Fruit fly (Drosophila melanogaster) whole organism, adult: ENCODE measurements around the gene Strump.

ENCODE experiments used
- CG11617 ChIP-seq: fragments of 200-800 bp; sonication (Bioruptor generic); optimal IDR thresholded peaks from 2 replicates; lab custom pipeline; 2017; ENCODE audit warnings: mild to moderate bottlenecking, missing biosample characterization, missing genetic modification reagents, missing genetic modification characterization
- CG12768 ChIP-seq: fragments of 200-800 bp; sonication (Bioruptor generic); optimal IDR thresholded peaks from 2 replicates; lab custom pipeline; 2017; ENCODE audit warnings: missing biosample characterization, missing genetic modification characterization, mild to moderate bottlenecking, moderate library complexity, missing genetic modification reagents
- CG14711 ChIP-seq: fragments of 200-800 bp; sonication (Bioruptor generic); optimal IDR thresholded peaks from 2 replicates; lab custom pipeline; 2018; ENCODE audit warnings: missing biosample characterization, mild to moderate bottlenecking, missing genetic modification characterization, moderate library complexity
- CG1620 ChIP-seq: fragments of 200-800 bp; sonication (Bioruptor generic); optimal IDR thresholded peaks from 2 replicates; lab custom pipeline; 2016; ENCODE audit warnings: missing biosample characterization, missing genetic modification characterization
- CG33017 ChIP-seq: fragments of 200-800 bp; sonication (Bioruptor generic); optimal IDR thresholded peaks from 2 replicates; lab custom pipeline; 2018; ENCODE audit warnings: missing biosample characterization, mild to moderate bottlenecking, missing genetic modification characterization, moderate library complexity
- CG5204 ChIP-seq: fragments of 200-800 bp; sonication (Bioruptor generic); optimal IDR thresholded peaks from 2 replicates; lab custom pipeline; 2016; ENCODE audit warnings: missing biosample characterization, missing genetic modification characterization
- CG7045 ChIP-seq: fragments of 200-800 bp; sonication (Bioruptor generic); optimal IDR thresholded peaks from 2 replicates; lab custom pipeline; 2017; ENCODE audit warnings: missing biosample characterization, mild to moderate bottlenecking, missing genetic modification characterization
- CG7101 ChIP-seq: fragments of 200-800 bp; sonication (Bioruptor generic); optimal IDR thresholded peaks from 2 replicates; lab custom pipeline; 2018; ENCODE audit warnings: missing biosample characterization, mild to moderate bottlenecking, missing genetic modification characterization, moderate library complexity
- Clk ChIP-seq: fragments of 200-800 bp; sonication (Bioruptor generic); optimal IDR thresholded peaks from 2 replicates; lab custom pipeline; 2017; ENCODE audit warnings: missing biosample characterization, missing genetic modification characterization
- Crg-1 ChIP-seq: fragments of 200-800 bp; sonication (Bioruptor generic); optimal IDR thresholded peaks from 2 replicates; lab custom pipeline; 2016; ENCODE audit warnings: missing biosample characterization, missing genetic modification characterization
- Hr96 ChIP-seq: fragments of 200-800 bp; sonication (Bioruptor generic); optimal IDR thresholded peaks from 2 replicates; lab custom pipeline; 2016; ENCODE audit warnings: missing biosample characterization, missing genetic modification characterization
- Mnt ChIP-seq: fragments of 200-800 bp; sonication (Bioruptor generic); optimal IDR thresholded peaks from 2 replicates; lab custom pipeline; 2016; ENCODE audit warnings: missing biosample characterization, mild to moderate bottlenecking, missing genetic modification characterization
- bab1 ChIP-seq: fragments of 200-800 bp; sonication (Bioruptor generic); optimal IDR thresholded peaks from 3 replicates; lab custom pipeline; 2019; ENCODE audit warnings: missing biosample characterization, mild to moderate bottlenecking, missing genetic modification characterization, moderate library complexity
- cic ChIP-seq: fragments of 200-800 bp; sonication (Bioruptor generic); optimal IDR thresholded peaks from 2 replicates; lab custom pipeline; 2017; ENCODE audit warnings: missing biosample characterization, mild to moderate bottlenecking, missing genetic modification characterization, moderate library complexity
- cnc ChIP-seq, 2 experiments: fragments of >200 bp; optimal IDR thresholded peaks; 2 replicates each; lab custom pipeline; 2017
- kay ChIP-seq: fragments of 200-800 bp; sonication (Bioruptor generic); peaks from one replicate; lab custom pipeline; 2016; ENCODE audit warnings: missing biosample characterization, missing genetic modification characterization, borderline replicate concordance
- ovo ChIP-seq: fragments of 200-800 bp; sonication (Bioruptor generic); optimal IDR thresholded peaks from 2 replicates; lab custom pipeline; 2016; ENCODE audit warnings: missing biosample characterization, missing genetic modification characterization
- tj ChIP-seq: fragments of 200-800 bp; sonication (Bioruptor generic); optimal IDR thresholded peaks from 3 replicates; lab custom pipeline; 2017; ENCODE audit warnings: missing biosample characterization, mild to moderate bottlenecking, missing genetic modification characterization, moderate library complexity
- toe ChIP-seq: fragments of 200-800 bp; sonication (Bioruptor generic); optimal IDR thresholded peaks from 2 replicates; lab custom pipeline; 2016; ENCODE audit warnings: missing biosample characterization, missing genetic modification characterization

The Strump gene

dm6 chr3L:16168503-16169189 lies 46.8 kb downstream of the Strump start:
- no peak for TF ChIP-seq toe
- TF ChIP-seq Mnt (GFP tag; lab: Kevin White, UChicago): no peak
- TF ChIP-seq CG7045: no peak
- TF ChIP-seq Clk (GFP tag; lab: Kevin White, UChicago): no peak
- no peak for TF ChIP-seq ovo
- no peak for TF ChIP-seq CG7101 (tag; lab: Kevin White, UChicago)

- no peak for TF ChIP-seq Mnt (GFP tag; lab: Kevin White, UChicago)
- no peak for TF ChIP-seq toe
- no peak for TF ChIP-seq cic (GFP tag; lab: Kevin White, UChicago)
- TF ChIP-seq CG11617 (GFP tag; lab: Kevin White, UChicago): no peak
- no peak for TF ChIP-seq CG12768 (GFP tag; lab: Kevin White, UChicago)
- no peak for TF ChIP-seq bab1 (GFP tag; lab: Kevin White, UChicago)
- TF ChIP-seq CG33017: no peak
- no peak for TF ChIP-seq CG14711
- no peak for TF ChIP-seq CG7101 (tag; lab: Kevin White, UChicago)
Measured at dm6 chr3L:16170006-16170405, 48.2 kb downstream of the Strump start, which contains the start of gene CG33796. CG33796 (minus strand) TSS chr3L:16170106.

DNA sequence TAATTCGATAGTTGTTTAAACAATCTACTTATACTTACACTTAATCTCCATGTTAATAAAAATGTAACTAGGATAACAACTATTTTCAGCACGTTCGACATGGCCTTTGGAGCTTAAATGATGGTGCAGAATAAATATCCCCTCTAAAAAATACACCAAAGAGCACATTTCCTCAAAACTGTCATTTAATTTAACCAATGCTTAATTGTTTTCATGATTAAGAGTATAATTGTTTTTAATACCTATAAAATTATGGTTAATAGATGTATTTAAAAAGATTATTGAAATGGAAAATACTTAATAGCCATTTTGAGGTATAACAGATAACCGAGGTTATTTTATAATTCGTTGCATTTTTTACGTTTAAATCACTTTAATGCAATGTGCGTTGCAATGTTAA lies 49.5 kb downstream of the Strump start, which contains the start of gene CG33795:
Gene CG33795 (minus strand): TSS at position 101 of the 400 bp plus-strand sequence.
- TF ChIP-seq kay (GFP tag; lab: Kevin White, UChicago) (no peak), CG7045 (no peak), bab1 (GFP tag; lab: Kevin White, UChicago) (no peak), Mnt (GFP tag; lab: Kevin White, UChicago) (no peak), cic (GFP tag; lab: Kevin White, UChicago) (no peak), CG1620 (GFP tag; lab: Kevin White, UChicago) (no peak), tj (no peak), toe (no peak), CG7101 (tag; lab: Kevin White, UChicago) (no peak), CG12768 (GFP tag; lab: Kevin White, UChicago) (no peak), cnc (optimal IDR thresholded peaks at IDR 0.05; lab: Kevin White, UChicago) (no peak), ovo (no peak), Clk (GFP tag; lab: Kevin White, UChicago) (no peak)

DNA sequence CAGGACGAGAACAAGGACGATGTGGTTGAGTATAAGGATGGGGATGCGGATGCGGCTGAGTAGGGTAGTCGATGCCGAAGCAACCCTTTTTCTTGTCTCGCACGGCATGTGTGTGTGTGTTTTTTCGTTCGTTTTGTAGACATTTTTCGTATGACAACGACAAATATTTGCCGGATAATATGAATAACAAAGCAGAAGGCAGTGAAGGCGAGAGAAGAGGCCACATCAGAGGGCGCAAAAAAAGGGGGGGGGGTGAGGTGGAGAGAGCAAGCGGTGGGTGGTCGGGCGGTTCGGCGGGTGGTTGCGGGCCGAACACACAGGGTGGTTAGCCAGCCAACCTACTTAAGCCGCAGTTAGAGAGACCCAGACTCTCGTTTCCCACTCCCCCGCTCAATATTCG lies 50.6 kb downstream of the Strump start:
- TF ChIP-seq CG7101 (tag; lab: Kevin White, UChicago): no peak

- TF ChIP-seq Mnt (GFP tag; lab: Kevin White, UChicago): no peak
- no peak for TF ChIP-seq CG12768 (GFP tag; lab: Kevin White, UChicago)
- no peak for TF ChIP-seq Crg-1 (GFP tag; lab: Kevin White, UChicago)
- no peak for TF ChIP-seq toe
- TF ChIP-seq CG33017: no peak
- no peak for TF ChIP-seq ovo
- no peak for TF ChIP-seq CG11617 (GFP tag; lab: Kevin White, UChicago)
- TF ChIP-seq Hr96 (GFP tag; lab: Kevin White, UChicago): no peak
- TF ChIP-seq cnc (optimal IDR thresholded peaks at IDR 0.05; lab: Kevin White, UChicago): no peak
- TF ChIP-seq CG7101 (tag; lab: Kevin White, UChicago): no peak
- no peak for TF ChIP-seq Clk (GFP tag; lab: Kevin White, UChicago)
- TF ChIP-seq CG14711: no peak
- TF ChIP-seq CG1620 (GFP tag; lab: Kevin White, UChicago): no peak
Measured at dm6 chr3L:16172809-16173276, 51.0 kb downstream of the Strump start.

- TF ChIP-seq Hr96 (GFP tag; lab: Kevin White, UChicago): no peak
- no peak for TF ChIP-seq CG11617 (GFP tag; lab: Kevin White, UChicago)
- TF ChIP-seq Crg-1 (GFP tag; lab: Kevin White, UChicago): no peak
- TF ChIP-seq cic (GFP tag; lab: Kevin White, UChicago): no peak
- no peak for TF ChIP-seq bab1 (GFP tag; lab: Kevin White, UChicago)
- TF ChIP-seq CG7101 (tag; lab: Kevin White, UChicago): no peak
- TF ChIP-seq toe: no peak
- no peak for TF ChIP-seq CG5204
- no peak for TF ChIP-seq CG33017
- no peak for TF ChIP-seq kay (GFP tag; lab: Kevin White, UChicago)
- no peak for TF ChIP-seq tj
- TF ChIP-seq Mnt (GFP tag; lab: Kevin White, UChicago): no peak
Measured at dm6 chr3L:16173818-16174601, 52.2 kb downstream of the Strump start.

DNA sequence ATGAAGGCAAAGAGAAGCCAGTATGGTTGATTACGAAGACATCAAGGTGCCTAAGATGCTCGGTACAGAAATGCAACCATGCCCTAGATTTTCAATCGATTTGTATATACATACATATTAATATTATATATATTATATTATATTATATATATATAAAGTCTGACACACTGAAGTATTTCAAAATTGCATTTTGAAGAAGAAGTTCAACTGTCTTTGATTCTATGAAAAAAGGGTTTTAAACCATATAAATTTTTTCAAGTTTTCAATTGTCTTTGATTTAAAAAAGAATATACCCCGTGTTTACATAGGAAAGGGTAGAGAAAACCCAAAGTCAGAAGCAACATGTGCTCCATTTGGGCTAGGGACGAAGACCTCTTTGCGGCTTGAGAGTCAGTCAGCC lies 53.0 kb downstream of the Strump start:
- TF ChIP-seq CG14711: no peak
